Fruit fly (Drosophila melanogaster): ENCODE results near the gene Gyc88E.

DNA sequence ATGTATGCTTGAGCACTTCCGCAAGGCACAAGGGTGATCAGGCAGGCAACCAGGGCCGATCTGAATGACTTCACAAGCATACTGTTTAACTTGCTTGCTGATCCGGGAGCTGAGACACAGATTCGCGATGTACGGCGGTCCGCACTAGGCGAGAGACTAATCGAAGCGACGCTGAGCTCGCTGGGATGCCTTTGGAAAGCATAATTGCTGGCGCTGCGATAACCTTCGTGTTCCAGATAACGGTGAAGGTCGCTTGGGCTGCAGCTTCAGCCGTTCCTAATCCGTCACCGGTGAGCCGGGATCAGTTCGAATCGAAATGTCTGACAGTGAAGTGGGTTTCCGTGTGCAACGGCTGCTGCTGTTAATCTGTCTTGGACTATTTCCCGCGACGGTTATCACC is 13.3 kb upstream of the Gyc88E start, which contains the start of the genes CG6912 and CG3984:
- TF ChIP-seq Sin3A (optimal IDR thresholded peaks at IDR 0.05) (no peak), psq (optimal IDR thresholded peaks at IDR 0.05) (no peak), h (optimal IDR thresholded peaks at IDR 0.05) (no peak), insv (optimal IDR thresholded peaks at IDR 0.05) (no peak)
